Worm (Caenorhabditis elegans) whole organism, dauer: ENCODE results near the gene lido-8.

ENCODE experiments used
- unc-62 ChIP-seq: sonication (generic microtip); optimal IDR thresholded peaks from 2 replicates; lab custom pipeline; 2017; ENCODE audit warnings: missing biosample characterization, missing genetic modification reagents, missing genetic modification characterization

Gene lido-8

DNA sequence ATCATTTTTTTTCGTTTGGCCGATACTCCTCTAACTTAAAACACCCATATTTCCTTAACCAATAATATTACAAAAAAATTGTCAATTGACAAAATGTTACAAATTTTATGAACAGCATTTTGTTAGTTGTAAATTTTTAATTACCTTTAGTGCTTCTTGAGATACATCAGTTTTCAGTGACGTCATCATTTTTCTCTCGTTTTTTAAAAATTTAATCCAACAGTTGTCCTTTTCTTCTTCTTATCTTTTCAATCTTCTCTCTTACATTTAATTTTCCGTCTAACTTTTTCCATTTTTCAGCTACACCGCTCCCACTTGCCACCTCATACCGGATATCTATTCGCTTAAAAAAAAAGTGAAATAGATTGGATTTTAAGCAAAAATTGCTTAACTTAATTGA lies at the start of gene lido-8:
lido-8 (plus strand) TSS at position 301 of the 400 bp plus-strand sequence.
- TF ChIP-seq unc-62 (GFP tag; lab: Kevin White, UChicago): no peak

DNA sequence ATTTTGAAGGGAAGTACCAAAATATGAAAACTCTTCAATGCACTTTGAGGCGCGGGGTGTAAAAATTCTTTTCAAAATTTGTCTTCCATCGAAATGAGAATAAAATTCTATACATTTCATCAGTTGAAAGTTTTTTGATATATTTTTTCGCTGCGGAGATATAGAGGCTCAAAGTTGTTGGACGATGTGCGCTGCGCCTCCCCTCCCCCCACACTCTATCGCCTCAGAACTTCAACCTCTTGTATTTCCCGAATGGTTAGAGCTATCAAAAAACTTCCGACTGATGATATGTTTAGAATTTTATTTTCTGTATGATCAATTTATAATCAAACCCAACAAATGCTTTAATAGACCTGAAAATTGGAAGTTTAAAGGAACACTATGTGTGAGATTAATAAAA lies 48.2 kb upstream of the lido-8 start:
- TF ChIP-seq unc-62 (GFP tag; lab: Kevin White, UChicago): no peak

DNA sequence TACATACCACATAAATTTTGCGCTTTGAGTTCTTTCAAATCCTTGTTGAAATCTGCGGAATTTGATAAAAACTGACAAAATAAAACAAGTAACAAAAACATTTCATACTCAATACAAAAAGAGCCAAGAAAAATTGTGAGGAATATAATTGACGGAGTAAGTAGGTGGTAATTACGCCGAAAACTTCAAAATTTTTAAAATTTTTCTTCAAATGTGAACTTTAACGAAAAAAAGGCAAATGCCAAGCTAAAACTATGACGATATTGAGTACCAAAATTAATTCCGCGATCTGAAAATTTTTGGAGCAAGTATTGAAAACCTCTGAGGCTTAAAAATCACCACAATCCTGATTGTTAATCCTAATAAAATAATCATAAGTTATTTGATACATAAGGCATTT lies 44.2 kb upstream of the lido-8 start, which contains the start of gene irld-51:
irld-51 (minus strand) TSS at position 101 of the 400 bp plus-strand sequence.
- no peak for TF ChIP-seq unc-62 (GFP tag; lab: Kevin White, UChicago)

DNA sequence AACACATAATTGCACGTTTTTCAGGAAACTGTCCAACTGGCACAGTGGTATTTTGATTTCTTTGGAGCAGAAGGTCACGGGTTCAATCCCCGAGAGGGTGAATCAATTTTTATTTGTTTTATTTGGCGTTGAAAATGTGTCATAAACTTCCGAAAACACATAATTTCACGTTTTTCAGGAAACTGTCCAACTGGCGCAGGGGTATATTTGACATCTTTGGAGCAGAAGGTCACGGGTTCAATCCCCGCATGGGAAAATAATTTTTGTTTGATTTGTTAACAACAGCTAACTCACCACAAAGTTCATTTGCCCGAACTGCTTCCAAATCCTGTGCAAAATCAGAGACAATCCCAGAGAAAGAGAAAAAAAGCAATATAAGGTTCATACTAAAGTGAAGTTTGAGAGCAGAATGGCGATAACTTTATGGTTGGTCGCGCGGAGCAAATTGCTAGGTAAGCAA lies 41.1 kb upstream of the lido-8 start, which contains the start of gene irld-48:
irld-48 (plus strand) TSS at position 410 of the 460 bp plus-strand sequence.
- no peak for TF ChIP-seq unc-62 (GFP tag; lab: Kevin White, UChicago)

DNA sequence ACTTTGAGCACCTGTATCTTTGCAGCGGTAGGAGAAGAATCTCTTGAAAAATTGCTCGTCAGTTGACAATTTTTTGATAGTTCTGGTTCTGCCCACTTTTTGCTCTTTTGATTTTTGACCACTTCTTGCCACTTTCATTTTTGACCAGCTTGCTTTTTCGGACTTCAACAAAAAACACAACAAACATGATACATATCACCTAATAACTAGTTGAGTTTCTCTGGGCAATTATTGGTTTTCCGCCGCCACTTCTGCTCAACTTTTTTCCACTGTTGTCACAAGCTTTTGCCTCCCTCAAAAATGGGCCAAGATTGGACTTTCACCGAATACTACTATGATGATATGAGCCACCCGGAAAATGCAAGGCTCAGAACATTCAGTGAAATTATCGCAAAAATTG lies 38.5 kb upstream of the lido-8 start, which contains the start of gene srw-60:
srw-60 (plus strand) TSS at position 301 of the 400 bp plus-strand sequence.
- TF ChIP-seq unc-62 (GFP tag; lab: Kevin White, UChicago): no peak

DNA sequence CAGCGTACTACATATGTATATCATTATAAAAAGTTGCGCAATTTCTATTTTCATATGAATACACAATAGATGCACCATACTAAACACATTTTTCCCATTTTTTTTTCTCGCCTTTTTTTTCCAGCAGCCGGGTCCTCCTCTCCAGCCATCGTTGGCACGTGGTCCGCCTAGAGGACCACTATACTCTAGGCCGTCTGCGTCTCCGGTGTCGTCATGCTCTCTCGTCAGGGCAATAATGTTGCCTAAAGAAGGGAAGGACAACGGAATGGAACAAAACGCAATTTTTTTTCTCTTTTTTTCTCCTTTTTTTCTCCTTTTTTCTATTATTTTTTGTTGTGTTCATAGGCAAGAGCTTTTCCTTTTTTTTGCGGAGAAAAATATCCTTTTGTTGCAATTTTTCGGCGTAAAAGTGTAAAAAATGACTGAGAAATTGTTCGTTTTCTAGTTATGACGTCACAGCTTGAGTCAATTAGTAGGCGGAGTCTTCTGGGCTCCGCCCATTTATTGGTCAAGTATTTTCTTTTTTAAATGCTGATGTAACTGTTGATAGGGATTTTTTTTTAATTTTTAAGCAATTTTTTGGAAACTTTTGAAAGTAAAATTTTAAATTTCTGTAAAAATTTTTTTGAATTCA lies 34.2 kb upstream of the lido-8 start:
- TF ChIP-seq unc-62 (GFP tag; lab: Kevin White, UChicago): no peak

DNA sequence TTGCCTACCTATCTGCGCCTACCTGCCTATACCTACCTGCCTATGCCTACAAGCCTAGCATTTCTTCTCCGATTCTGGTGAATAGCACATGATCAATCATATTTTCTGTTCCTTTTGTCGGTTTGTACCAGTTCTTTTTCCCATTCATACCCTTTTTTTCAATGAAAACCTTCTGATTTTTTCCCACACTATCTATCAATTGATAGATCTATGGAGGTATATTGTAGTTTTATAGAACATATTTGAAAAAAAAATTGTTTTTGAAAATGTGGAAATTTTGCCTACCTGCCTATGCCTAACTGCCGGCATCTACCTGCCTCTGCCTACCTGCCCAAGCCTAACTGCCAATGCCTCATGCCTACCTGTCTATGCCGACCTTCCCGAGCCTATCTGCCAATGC lies 33.2 kb upstream of the lido-8 start:
- TF ChIP-seq unc-62 (GFP tag; lab: Kevin White, UChicago): no peak

DNA sequence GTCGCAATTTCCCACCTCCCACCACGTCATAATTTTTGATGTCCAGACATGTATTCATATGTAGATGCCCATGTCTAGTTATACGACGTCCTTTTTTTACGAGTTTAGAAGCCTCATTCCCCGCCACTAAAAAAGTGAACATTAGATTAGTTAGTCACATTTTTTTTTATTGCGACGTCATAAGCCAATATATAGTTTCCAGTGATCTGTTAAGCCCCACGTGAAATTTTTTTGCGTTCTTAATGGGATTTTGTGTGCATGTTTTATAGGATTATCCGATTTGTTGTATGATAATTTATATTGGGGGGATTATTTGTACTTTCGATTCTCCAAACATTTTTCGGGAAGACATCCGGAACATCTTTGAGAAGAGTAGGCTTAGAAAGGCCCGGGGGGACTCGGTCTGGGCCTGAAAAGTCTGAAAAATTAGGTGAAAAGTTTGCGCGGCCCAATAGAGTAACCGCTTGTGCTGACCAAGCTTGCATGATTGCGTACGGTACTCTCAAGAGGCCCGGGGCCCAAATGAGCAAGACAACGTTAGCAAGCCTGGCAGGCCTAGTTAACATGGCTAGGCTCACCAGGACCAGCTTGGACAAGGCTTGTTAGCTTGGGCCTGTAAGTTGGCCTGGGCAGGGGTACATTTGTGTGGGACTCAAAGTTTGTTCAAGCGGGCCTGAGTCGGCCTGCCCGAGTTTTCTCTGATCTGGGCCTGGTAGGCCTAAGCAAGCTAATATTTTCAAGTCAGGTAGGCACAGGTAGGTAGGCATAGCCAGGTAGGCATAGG lies 31.4 kb upstream of the lido-8 start:
- no peak for TF ChIP-seq unc-62 (GFP tag; lab: Kevin White, UChicago)

DNA sequence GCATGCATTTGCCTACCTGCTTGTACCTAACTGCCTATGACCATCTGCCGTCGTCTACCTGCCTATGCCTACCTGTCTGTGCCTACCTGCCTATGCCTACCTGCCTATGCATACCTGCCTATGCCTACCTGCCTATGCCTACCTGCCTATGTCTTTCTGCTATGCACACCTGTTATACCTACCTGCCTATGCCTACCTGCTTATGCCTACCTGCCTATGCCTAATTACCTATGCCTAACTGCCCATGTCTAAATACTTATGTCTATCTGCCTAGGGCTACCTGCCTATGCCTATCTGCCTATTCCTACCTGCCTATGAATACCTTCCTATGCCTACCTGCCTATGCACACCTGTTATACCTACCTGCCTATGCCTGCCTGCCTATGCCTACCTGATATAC lies 30.5 kb upstream of the lido-8 start:
- TF ChIP-seq unc-62 (GFP tag; lab: Kevin White, UChicago): no peak

DNA sequence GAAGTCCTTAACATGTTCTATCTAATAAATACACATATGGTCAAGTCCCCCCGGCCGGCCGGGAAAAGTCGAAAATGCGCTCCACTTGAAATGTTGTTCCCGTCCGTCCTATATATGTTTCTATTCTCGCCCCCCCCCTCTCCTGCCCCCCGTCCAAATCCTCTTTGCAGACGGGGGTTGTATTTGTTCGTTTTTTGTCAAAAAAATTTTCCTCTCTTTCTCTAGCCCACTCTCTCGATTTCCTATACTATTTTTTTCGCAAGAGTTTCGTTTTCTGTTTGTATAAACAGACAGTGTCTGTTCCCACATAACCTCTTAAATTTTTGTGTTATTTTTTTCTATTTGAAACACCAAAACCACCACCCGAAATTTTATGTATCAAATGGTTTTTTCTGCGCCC lies 29.8 kb upstream of the lido-8 start:
- TF ChIP-seq unc-62 (GFP tag; lab: Kevin White, UChicago): no peak

DNA sequence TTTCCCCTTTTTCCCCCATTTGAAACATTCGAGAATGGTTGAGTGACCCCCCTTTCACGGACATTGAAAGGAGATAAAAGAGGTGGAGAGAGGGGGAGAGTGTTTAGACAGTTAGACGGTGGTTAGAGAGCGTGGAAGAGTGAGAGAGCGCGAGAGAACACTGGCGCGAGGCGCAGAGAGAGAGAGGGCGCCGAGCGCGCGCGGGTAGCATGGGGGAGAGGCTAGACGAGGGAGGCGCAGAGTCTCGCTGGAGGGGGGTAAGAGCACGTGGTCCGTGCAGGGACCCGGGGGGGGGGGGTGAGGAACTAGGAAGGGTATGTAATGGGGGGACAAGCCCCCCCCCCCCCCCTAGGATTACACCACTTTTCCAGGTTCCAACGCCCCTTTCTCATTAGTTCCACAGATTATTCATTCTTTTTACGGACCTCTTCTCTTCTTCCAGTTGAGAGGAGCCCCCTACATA lies 22.9 kb upstream of the lido-8 start:
- no peak for TF ChIP-seq unc-62 (GFP tag; lab: Kevin White, UChicago)

DNA sequence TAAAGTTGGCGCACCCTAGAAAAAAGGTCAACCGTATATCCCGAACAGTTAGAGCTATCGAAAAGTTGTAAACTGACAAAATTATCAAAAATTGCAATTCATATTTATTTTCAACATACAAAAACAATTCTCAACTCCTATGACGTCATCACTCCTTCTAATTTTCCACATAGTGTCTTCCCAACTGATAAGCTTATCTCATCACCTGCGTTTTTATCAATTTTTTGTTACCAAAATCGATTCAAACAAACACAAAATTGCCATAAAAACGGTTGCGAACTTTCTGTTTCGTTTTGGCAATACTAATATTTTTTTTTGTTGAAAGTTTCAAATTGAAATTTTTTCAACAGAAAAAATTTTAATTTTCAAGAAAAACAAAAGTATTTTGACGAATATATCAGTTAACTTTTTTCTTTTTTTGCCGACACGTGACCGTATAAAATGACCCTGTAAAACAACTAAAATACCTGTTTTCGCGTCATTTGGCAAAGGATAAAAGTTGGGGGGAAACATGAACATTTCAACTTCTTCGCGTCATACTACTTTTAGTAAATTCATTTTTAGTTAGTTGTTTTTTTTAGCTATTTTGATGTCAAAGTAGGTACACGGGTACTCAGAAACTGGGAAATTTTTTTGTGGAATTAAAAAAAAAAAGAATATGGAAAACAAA lies 21.1 kb upstream of the lido-8 start:
- no peak for TF ChIP-seq unc-62 (GFP tag; lab: Kevin White, UChicago)

DNA sequence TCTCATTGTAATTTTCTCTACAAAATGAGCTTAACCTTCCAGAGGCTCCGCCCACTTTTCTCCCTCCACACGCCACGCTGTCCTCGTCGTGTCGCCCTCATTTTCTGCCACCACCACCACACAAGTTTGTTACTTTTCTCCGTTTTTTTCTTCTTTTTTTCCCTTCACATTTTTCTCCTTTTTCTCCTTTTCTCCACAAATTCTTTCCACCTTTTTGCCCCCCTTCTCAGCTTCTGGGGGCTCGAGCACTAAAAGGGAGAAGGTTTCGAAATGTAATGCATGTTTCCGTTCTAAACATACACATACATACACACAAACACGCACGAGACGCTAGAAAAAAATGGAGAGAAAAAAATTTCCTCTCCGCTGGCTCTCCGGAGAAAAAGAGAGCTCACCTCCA lies 20.2 kb upstream of the lido-8 start, which contains the start of gene nhr-88:
nhr-88 (plus strand) TSS at position 43 of the 400 bp plus-strand sequence.
- TF ChIP-seq unc-62 (GFP tag; lab: Kevin White, UChicago): no peak

DNA sequence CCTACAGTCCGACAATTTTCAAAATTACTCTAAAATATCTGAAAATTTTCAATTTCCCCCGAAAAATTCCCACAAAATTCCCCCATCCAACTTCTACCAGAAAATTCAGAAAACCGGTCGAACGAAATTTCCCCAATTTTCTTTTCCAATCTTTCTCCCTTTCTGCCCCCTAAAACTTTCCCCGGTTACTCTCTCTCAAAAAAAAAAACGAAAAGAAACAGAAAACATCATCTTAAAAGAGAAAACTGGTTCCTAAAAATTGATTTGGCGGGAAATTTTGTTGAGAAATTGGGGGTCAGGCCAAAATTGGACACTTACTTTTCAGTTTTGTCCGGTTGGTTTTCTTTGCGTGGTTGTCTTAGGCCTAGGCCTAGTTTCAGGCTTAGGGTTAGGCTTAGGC lies 19.2 kb upstream of the lido-8 start:
- no peak for TF ChIP-seq unc-62 (GFP tag; lab: Kevin White, UChicago)

DNA sequence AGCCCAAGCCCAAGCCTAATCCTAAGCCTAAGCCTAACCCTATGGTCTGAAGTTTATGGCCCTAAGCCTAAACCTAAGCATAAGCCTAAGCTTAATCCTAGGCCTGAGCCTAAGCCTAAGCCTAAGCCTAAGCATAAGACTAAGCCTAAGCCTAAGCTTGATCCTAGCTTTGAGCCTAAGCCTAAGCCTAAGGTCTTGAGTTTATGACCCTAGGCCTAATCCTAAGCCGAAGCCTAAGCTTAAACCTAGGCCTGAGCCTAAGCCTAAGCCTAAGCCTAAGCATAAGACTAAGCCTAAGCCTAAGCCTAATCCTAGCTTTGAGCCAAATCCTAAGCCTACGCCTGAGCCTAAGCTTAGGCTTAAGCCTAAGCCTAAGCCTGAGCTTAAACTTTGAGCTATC lies 17.8 kb upstream of the lido-8 start:
- TF ChIP-seq unc-62 (GFP tag; lab: Kevin White, UChicago): no peak

DNA sequence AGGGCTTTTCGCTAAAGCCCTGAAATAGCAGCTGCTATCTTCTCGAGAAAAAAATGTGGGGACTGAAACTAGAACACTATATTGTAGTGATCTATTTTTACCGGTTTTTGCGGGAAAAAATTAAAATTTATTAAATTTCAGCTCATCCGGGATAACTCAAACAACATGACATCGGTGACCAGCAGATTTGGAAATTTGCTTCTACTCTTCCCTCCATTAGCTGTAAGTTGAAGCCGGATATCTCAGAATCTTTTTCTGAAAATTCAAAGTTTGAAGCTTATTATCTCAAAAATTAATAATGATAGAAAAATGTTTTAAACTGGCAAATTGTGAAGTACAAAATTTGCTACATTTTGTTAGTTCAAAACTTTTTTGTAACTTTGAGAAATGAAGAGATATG lies 12.4 kb upstream of the lido-8 start:
- no peak for TF ChIP-seq unc-62 (GFP tag; lab: Kevin White, UChicago)
